Worm (Caenorhabditis elegans): ENCODE results near the gene srab-14.

Gene srab-14

ce11 chrII:7534369-7534768, 35.1 kb upstream of the srab-14 start, which contains the start of gene wrt-10:
Gene wrt-10 (minus strand): TSS chrII:7534563.
- peak; percentile 82 for TF ChIP-seq elt-1 (tag; optimal IDR thresholded peaks at IDR 0.05; ENCODE audit: borderline replicate concordance, insufficient read depth)
- TF ChIP-seq mls-2 (tag; optimal IDR thresholded peaks at IDR 0.05), result no peak

ce11 chrII:7531478-7531877, 32.2 kb upstream of the srab-14 start:
- TF ChIP-seq lin-32 (GFP tag; optimal IDR thresholded peaks at IDR 0.05) (no peak), ceh-39 (tag; optimal IDR thresholded peaks at IDR 0.05) (no peak), nhr-237 (tag; optimal IDR thresholded peaks at IDR 0.05) (no peak), mep-1 (tag; optimal IDR thresholded peaks at IDR 0.05) (no peak), elt-3 (tag; optimal IDR thresholded peaks at IDR 0.05) (no peak), mab-5 (tag; optimal IDR thresholded peaks at IDR 0.05) (no peak), unc-120 (tag; optimal IDR thresholded peaks at IDR 0.05; ENCODE audit: poor library complexity, severe bottlenecking) (no peak), lin-13 (tag; optimal IDR thresholded peaks at IDR 0.05) (no peak), nhr-2 (tag; optimal IDR thresholded peaks at IDR 0.05) (no peak), elt-1 (tag; optimal IDR thresholded peaks at IDR 0.05; ENCODE audit: borderline replicate concordance, insufficient read depth) (no peak), M03D4.4 (tag; optimal IDR thresholded peaks at IDR 0.05) (no peak), bed-3 (GFP tag; optimal IDR thresholded peaks at IDR 0.05) (no peak), nhr-12 (tag; optimal IDR thresholded peaks at IDR 0.05) (no peak), ztf-11 (tag; optimal IDR thresholded peaks at IDR 0.05) (no peak), pha-4 (tag; optimal IDR thresholded peaks at IDR 0.05) (no peak), mls-2 (tag; optimal IDR thresholded peaks at IDR 0.05) (no peak), nhr-76 (tag; optimal IDR thresholded peaks at IDR 0.05) (no peak), ham-2 (GFP tag; optimal IDR thresholded peaks at IDR 0.05) (no peak), sem-2 (GFP tag; optimal IDR thresholded peaks at IDR 0.05) (no peak), nhr-28 (tag; optimal IDR thresholded peaks at IDR 0.05) (no peak)

ce11 chrII:7530944-7531343, 31.7 kb upstream of the srab-14 start, which contains the start of gene wrt-1:
Gene wrt-1 (plus strand): TSS chrII:7530996.
- no peak for TF ChIP-seq cnd-1 (tag; optimal IDR thresholded peaks at IDR 0.05)
- no peak for TF ChIP-seq mep-1 (tag; optimal IDR thresholded peaks at IDR 0.05)
- no peak for TF ChIP-seq unc-62 (GFP tag; optimal IDR thresholded peaks at IDR 0.05)
- no peak for TF ChIP-seq unc-39 (tag; optimal IDR thresholded peaks at IDR 0.05)
- TF ChIP-seq ham-2 (GFP tag; optimal IDR thresholded peaks at IDR 0.05), result peak; percentile 13

ce11 chrII:7529078-7529683, 29.9 kb upstream of the srab-14 start, which contains the start of gene ZK1290.5:
Gene ZK1290.5 (plus strand): TSS chrII:7529643.
- TF ChIP-seq elt-3 (tag; optimal IDR thresholded peaks at IDR 0.05) (no peak), nhr-12 (tag; optimal IDR thresholded peaks at IDR 0.05) (no peak), lin-32 (GFP tag; optimal IDR thresholded peaks at IDR 0.05) (no peak), hlh-1 (tag; optimal IDR thresholded peaks at IDR 0.05) (peak; percentile 62), nhr-76 (tag; optimal IDR thresholded peaks at IDR 0.05) (no peak), elt-1 (tag; optimal IDR thresholded peaks at IDR 0.05; ENCODE audit: borderline replicate concordance, insufficient read depth) (no peak), blmp-1 (tag; optimal IDR thresholded peaks at IDR 0.05) (no peak), pha-4 (tag; optimal IDR thresholded peaks at IDR 0.05) (no peak), unc-62 (GFP tag; optimal IDR thresholded peaks at IDR 0.05) (peak; percentile 76), nhr-237 (tag; optimal IDR thresholded peaks at IDR 0.05) (peak; percentile 46), unc-120 (tag; optimal IDR thresholded peaks at IDR 0.05; ENCODE audit: poor library complexity, severe bottlenecking) (peak; percentile 70), ceh-39 (tag; optimal IDR thresholded peaks at IDR 0.05) (no peak)

- TF ChIP-seq hlh-1 (tag; optimal IDR thresholded peaks at IDR 0.05), result no peak
- no peak for TF ChIP-seq nhr-12 (tag; optimal IDR thresholded peaks at IDR 0.05)
- no peak for TF ChIP-seq flh-1 (GFP tag; optimal IDR thresholded peaks at IDR 0.05)
- TF ChIP-seq M03D4.4 (tag; optimal IDR thresholded peaks at IDR 0.05), result no peak
- no peak for TF ChIP-seq cnd-1 (tag; optimal IDR thresholded peaks at IDR 0.05)
Measured at ce11 chrII:7528210-7528609, 28.9 kb upstream of the srab-14 start.

ce11 chrII:7525458-7525857, 26.2 kb upstream of the srab-14 start, which contains the start of the genes ZK1290.7 and rnh-1.1:
Gene ZK1290.7 (minus strand): TSS chrII:7525558.
Gene rnh-1.1 (plus strand): TSS chrII:7525738.
- no peak for TF ChIP-seq ztf-11 (tag; optimal IDR thresholded peaks at IDR 0.05)
- TF ChIP-seq blmp-1 (tag; optimal IDR thresholded peaks at IDR 0.05), result no peak
- TF ChIP-seq elt-3 (tag; optimal IDR thresholded peaks at IDR 0.05), result no peak
- TF ChIP-seq ham-2 (GFP tag; optimal IDR thresholded peaks at IDR 0.05), result no peak
- no peak for TF ChIP-seq bed-3 (GFP tag; optimal IDR thresholded peaks at IDR 0.05)
- TF ChIP-seq lin-32 (GFP tag; optimal IDR thresholded peaks at IDR 0.05), result no peak
- no peak for TF ChIP-seq unc-39 (tag; optimal IDR thresholded peaks at IDR 0.05)
- no peak for TF ChIP-seq M03D4.4 (tag; optimal IDR thresholded peaks at IDR 0.05)
- TF ChIP-seq ceh-83 (GFP tag; optimal IDR thresholded peaks at IDR 0.05), result no peak
- no peak for TF ChIP-seq sem-2 (GFP tag; optimal IDR thresholded peaks at IDR 0.05)
- TF ChIP-seq ces-1 (GFP tag; optimal IDR thresholded peaks at IDR 0.05), result no peak
